Worm (Caenorhabditis elegans) whole organism, L1 larva: ENCODE results near the gene pap-2.

ENCODE experiments used
- C04F5.9 ChIP-seq: sonication (generic microtip); optimal IDR thresholded peaks from 2 replicates; lab custom pipeline; 2016; ENCODE audit warnings: missing genetic modification characterization, missing compliant biosample characterization
- F16B12.6 ChIP-seq: fragments of 150-350 bp; optimal IDR thresholded peaks from 2 replicates; lab custom pipeline; 2014; ENCODE audit warnings: missing biosample characterization, missing genetic modification characterization
- Y116A8C.19 ChIP-seq: sonication (generic microtip); optimal IDR thresholded peaks from 2 replicates; lab custom pipeline; 2016; ENCODE audit warnings: missing compliant biosample characterization, missing genetic modification characterization, borderline replicate concordance
- aha-1 ChIP-seq: fragments of 150-350 bp; optimal IDR thresholded peaks from 2 replicates; lab custom pipeline; 2014; ENCODE audit warnings: missing biosample characterization, missing genetic modification characterization
- alr-1 ChIP-seq: fragments of 200-800 bp; sonication (Bioruptor generic); optimal IDR thresholded peaks from 2 replicates; lab custom pipeline; 2018; ENCODE audit warnings: borderline replicate concordance, mild to moderate bottlenecking, missing genetic modification characterization, missing compliant biosample characterization
- aly-2 ChIP-seq: fragments of 150-350 bp; optimal IDR thresholded peaks from 2 replicates; lab custom pipeline; 2014; ENCODE audit warnings: missing biosample characterization, missing genetic modification characterization
- ama-1 ChIP-seq: fragments of 150-350 bp; optimal IDR thresholded peaks from 2 replicates; lab custom pipeline; 2014
- blmp-1 ChIP-seq: fragments of 150-350 bp; optimal IDR thresholded peaks from 2 replicates; lab custom pipeline; 2014; ENCODE audit warnings: missing biosample characterization, missing genetic modification characterization
- ceh-88 ChIP-seq: fragments of 200-800 bp; sonication (Bioruptor generic); IDR thresholded peaks from 2 replicates; pipeline ENCODE4 v1.3.6; 2022; ENCODE audit warnings: missing genetic modification characterization, missing compliant biosample characterization
- ceh-90 ChIP-seq: sonication (generic microtip); optimal IDR thresholded peaks from 2 replicates; lab custom pipeline; 2016; ENCODE audit warnings: missing genetic modification characterization, missing compliant biosample characterization
- elt-2 ChIP-seq: sonication (generic microtip); optimal IDR thresholded peaks from 2 replicates; lab custom pipeline; 2016; ENCODE audit warnings: missing genetic modification characterization, mild to moderate bottlenecking, inconsistent platforms, missing compliant biosample characterization, missing genetic modification reagents
- elt-3 ChIP-seq, 6 experiments: fragments of 150-350 bp in 1 of 6; sonication (generic microtip); optimal IDR thresholded peaks; 2 replicates each; lab custom pipeline; 2017 to 2018; ENCODE audit warnings: missing biosample characterization in 6 of 6, missing genetic modification characterization in 6 of 6, inconsistent platforms in 1 of 6
- ets-5 ChIP-seq: fragments of 200-800 bp; sonication (Bioruptor generic); IDR thresholded peaks from 2 replicates; pipeline ENCODE4 v1.3.6; 2022; ENCODE audit warnings: missing genetic modification characterization, missing compliant biosample characterization
- fkh-4 ChIP-seq: sonication (generic microtip); optimal IDR thresholded peaks from 2 replicates; lab custom pipeline; 2016; ENCODE audit warnings: missing compliant biosample characterization, missing genetic modification characterization, borderline replicate concordance
- fos-1 ChIP-seq: fragments of 150-350 bp; optimal IDR thresholded peaks from 2 replicates; lab custom pipeline; 2014; ENCODE audit warnings: missing biosample characterization, missing genetic modification characterization
- hlh-17 ChIP-seq: fragments of 200-800 bp; sonication (Bioruptor generic); optimal IDR thresholded peaks from 2 replicates; lab custom pipeline; 2018; ENCODE audit warnings: missing genetic modification characterization, mild to moderate bottlenecking, missing compliant biosample characterization, moderate library complexity, borderline replicate concordance
- hpl-2 ChIP-seq: fragments of 150-350 bp; optimal IDR thresholded peaks from 2 replicates; lab custom pipeline; 2014; ENCODE audit warnings: missing biosample characterization, missing genetic modification reagents, missing genetic modification characterization
- irx-1 ChIP-seq: sonication (generic microtip); optimal IDR thresholded peaks from 2 replicates; lab custom pipeline; 2016; ENCODE audit warnings: missing genetic modification characterization, missing compliant biosample characterization
- isw-1 ChIP-seq: fragments of 200-800 bp; sonication (Bioruptor generic); IDR thresholded peaks from 2 replicates; pipeline ENCODE4 v1.3.6; 2022; ENCODE audit warnings: missing genetic modification characterization, missing compliant biosample characterization
- jun-1 ChIP-seq: fragments of 150-350 bp; optimal IDR thresholded peaks from 2 replicates; lab custom pipeline; 2014; ENCODE audit warnings: missing biosample characterization, missing genetic modification reagents, missing genetic modification characterization
- lin-13 ChIP-seq: fragments of 150-350 bp; optimal IDR thresholded peaks from 2 replicates; lab custom pipeline; 2014; ENCODE audit warnings: missing biosample characterization, missing genetic modification reagents, missing genetic modification characterization
- lin-14 ChIP-seq: fragments of 200-800 bp; sonication (Bioruptor generic); optimal IDR thresholded peaks from 2 replicates; lab custom pipeline; 2018; ENCODE audit warnings: mild to moderate bottlenecking, missing genetic modification characterization, moderate library complexity, missing compliant biosample characterization
- lin-15B ChIP-seq: fragments of 150-350 bp; sonication (generic microtip); optimal IDR thresholded peaks from 3 replicates; lab custom pipeline; 2014; ENCODE audit warnings: missing biosample characterization, missing genetic modification characterization
- lin-35 ChIP-seq, 2 experiments: fragments of 150-350 bp; optimal IDR thresholded peaks; 2 replicates each; lab custom pipeline; 2014; ENCODE audit warnings: missing biosample characterization in 2 of 2, missing genetic modification characterization in 2 of 2, missing genetic modification reagents in 2 of 2
- lir-3 ChIP-seq: sonication (generic microtip); optimal IDR thresholded peaks from 2 replicates; lab custom pipeline; 2016; ENCODE audit warnings: mild to moderate bottlenecking, missing genetic modification characterization, moderate library complexity, missing compliant biosample characterization; ENCODE audit not compliant: poor library complexity
- lsy-2 ChIP-seq, 2 experiments: fragments of 150-350 bp; optimal IDR thresholded peaks; 2 replicates each; lab custom pipeline; 2014; ENCODE audit warnings: missing biosample characterization in 2 of 2, missing genetic modification characterization in 2 of 2
- mdl-1 ChIP-seq, 2 experiments: fragments of 150-350 bp; optimal IDR thresholded peaks; 2 replicates each; lab custom pipeline; 2014 to 2017; ENCODE audit warnings: missing biosample characterization in 2 of 2, missing genetic modification characterization in 2 of 2, inconsistent platforms in 1 of 2
- mef-2 ChIP-seq: fragments of 150-350 bp; optimal IDR thresholded peaks from 2 replicates; lab custom pipeline; 2014; ENCODE audit warnings: missing biosample characterization, missing genetic modification characterization
- mep-1 ChIP-seq: fragments of 150-350 bp; optimal IDR thresholded peaks from 2 replicates; lab custom pipeline; 2014; ENCODE audit warnings: missing biosample characterization, missing genetic modification characterization
- nhr-11 ChIP-seq: fragments of 150-350 bp; optimal IDR thresholded peaks from 2 replicates; lab custom pipeline; 2014; ENCODE audit warnings: missing biosample characterization, missing genetic modification characterization
- nhr-12 ChIP-seq: sonication (generic microtip); optimal IDR thresholded peaks from 2 replicates; lab custom pipeline; 2017; ENCODE audit warnings: missing biosample characterization, missing genetic modification characterization
- nhr-19 ChIP-seq: fragments of 200-800 bp; sonication (Bioruptor generic); conservative IDR thresholded peaks from 2 replicates; pipeline ENCODE4 v1.3.6; 2022; ENCODE audit warnings: missing genetic modification characterization, missing compliant biosample characterization
- nhr-237 ChIP-seq: fragments of 150-350 bp; optimal IDR thresholded peaks from 2 replicates; lab custom pipeline; 2014; ENCODE audit warnings: missing biosample characterization, missing genetic modification characterization
- nhr-71 ChIP-seq: sonication (generic microtip); optimal IDR thresholded peaks from 2 replicates; lab custom pipeline; 2016; ENCODE audit warnings: mild to moderate bottlenecking, missing genetic modification characterization, moderate library complexity, missing compliant biosample characterization
- nhr-76 ChIP-seq: sonication (generic microtip); optimal IDR thresholded peaks from 2 replicates; lab custom pipeline; 2017; ENCODE audit warnings: missing biosample characterization, missing genetic modification characterization
- nhr-77 ChIP-seq: fragments of 150-350 bp; optimal IDR thresholded peaks from 2 replicates; lab custom pipeline; 2014; ENCODE audit warnings: missing biosample characterization, missing genetic modification characterization
- nhr-85 ChIP-seq: sonication (generic microtip); peaks from one replicate; lab custom pipeline; 2016; ENCODE audit warnings: missing genetic modification characterization, inconsistent platforms, missing compliant biosample characterization
- pax-3 ChIP-seq: fragments of 200-800 bp; sonication (Bioruptor generic); optimal IDR thresholded peaks from 2 replicates; lab custom pipeline; 2018; ENCODE audit warnings: mild to moderate bottlenecking, missing genetic modification characterization, moderate library complexity, missing compliant biosample characterization
- pqm-1 ChIP-seq: sonication (generic microtip); optimal IDR thresholded peaks from 3 replicates; lab custom pipeline; 2017; ENCODE audit warnings: missing biosample characterization, missing genetic modification characterization
- rnt-1 ChIP-seq: sonication (generic microtip); optimal IDR thresholded peaks from 2 replicates; lab custom pipeline; 2016; ENCODE audit warnings: mild to moderate bottlenecking, missing genetic modification characterization, moderate library complexity, missing compliant biosample characterization
- snpc-4 ChIP-seq: fragments of 150-350 bp; optimal IDR thresholded peaks from 2 replicates; lab custom pipeline; 2014; ENCODE audit warnings: missing biosample characterization, missing genetic modification characterization
- sptf-1 ChIP-seq: fragments of 150-350 bp; optimal IDR thresholded peaks from 2 replicates; lab custom pipeline; 2014; ENCODE audit warnings: missing biosample characterization, missing genetic modification characterization
- sup-37 ChIP-seq: fragments of 200-800 bp; sonication (Bioruptor generic); optimal IDR thresholded peaks from 2 replicates; lab custom pipeline; 2018; ENCODE audit warnings: mild to moderate bottlenecking, missing genetic modification characterization, missing compliant biosample characterization
- swsn-7 ChIP-seq: sonication (generic microtip); optimal IDR thresholded peaks from 2 replicates; lab custom pipeline; 2016; ENCODE audit warnings: missing genetic modification characterization, missing compliant biosample characterization
- tbx-2 ChIP-seq: sonication (generic microtip); optimal IDR thresholded peaks from 2 replicates; lab custom pipeline; 2016; ENCODE audit warnings: missing genetic modification characterization, missing compliant biosample characterization
- tlp-1 ChIP-seq: fragments of 150-350 bp; optimal IDR thresholded peaks from 2 replicates; lab custom pipeline; 2014; ENCODE audit warnings: missing biosample characterization, missing genetic modification characterization
- unc-30 ChIP-seq: sonication (generic microtip); optimal IDR thresholded peaks from 2 replicates; lab custom pipeline; 2017; ENCODE audit warnings: missing biosample characterization, missing genetic modification characterization
- unc-62 ChIP-seq: fragments of 150-350 bp; optimal IDR thresholded peaks from 2 replicates; lab custom pipeline; 2014; ENCODE audit warnings: missing biosample characterization, missing genetic modification reagents, missing genetic modification characterization
- xbp-1 ChIP-seq: sonication (generic microtip); optimal IDR thresholded peaks from 2 replicates; lab custom pipeline; 2016; ENCODE audit warnings: missing genetic modification characterization, missing compliant biosample characterization
- zag-1 ChIP-seq: fragments of 150-350 bp; optimal IDR thresholded peaks from 2 replicates; lab custom pipeline; 2014; ENCODE audit warnings: missing biosample characterization, missing genetic modification characterization
- zip-4 ChIP-seq: fragments of 200-800 bp; sonication (Bioruptor generic); optimal IDR thresholded peaks from 2 replicates; lab custom pipeline; 2018; ENCODE audit warnings: mild to moderate bottlenecking, missing genetic modification characterization, moderate library complexity, missing compliant biosample characterization

Gene pap-2

DNA sequence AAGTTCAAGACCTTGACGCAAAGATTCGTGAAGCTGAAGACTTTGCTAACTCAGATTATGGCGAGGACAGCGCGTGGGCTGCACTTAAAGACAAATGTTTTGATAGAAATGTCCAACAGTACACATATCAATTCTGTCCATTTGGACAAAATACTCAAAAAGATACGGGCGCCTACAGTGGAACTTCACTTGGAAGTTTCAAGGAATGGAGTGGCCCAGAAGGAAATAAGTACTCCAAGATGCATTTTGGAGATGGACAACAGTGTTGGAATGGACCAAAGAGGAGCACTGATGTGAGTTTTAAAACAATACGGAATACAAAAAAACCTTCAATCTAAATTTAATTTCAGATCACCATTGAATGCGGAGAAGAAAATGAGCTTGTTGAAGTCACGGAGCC, 16.7 kb upstream of the pap-2 start:
- TF ChIP-seq isw-1 (GFP tag; lab: Robert Waterston, UW) (no peak), zip-4 (GFP tag; lab: Kevin White, UChicago) (no peak), pax-3 (no peak), nhr-85 (tag; lab: Kevin White, UChicago) (no peak), sup-37 (GFP tag; lab: Kevin White, UChicago) (no peak), fos-1 (no peak), tlp-1 (tag; lab: Kevin White, UChicago) (no peak), nhr-77 (no peak), nhr-71 (tag; lab: Kevin White, UChicago) (no peak), mef-2 (tag; lab: Kevin White, UChicago) (no peak), elt-2 (tag; lab: Kevin White, UChicago) (no peak)

DNA sequence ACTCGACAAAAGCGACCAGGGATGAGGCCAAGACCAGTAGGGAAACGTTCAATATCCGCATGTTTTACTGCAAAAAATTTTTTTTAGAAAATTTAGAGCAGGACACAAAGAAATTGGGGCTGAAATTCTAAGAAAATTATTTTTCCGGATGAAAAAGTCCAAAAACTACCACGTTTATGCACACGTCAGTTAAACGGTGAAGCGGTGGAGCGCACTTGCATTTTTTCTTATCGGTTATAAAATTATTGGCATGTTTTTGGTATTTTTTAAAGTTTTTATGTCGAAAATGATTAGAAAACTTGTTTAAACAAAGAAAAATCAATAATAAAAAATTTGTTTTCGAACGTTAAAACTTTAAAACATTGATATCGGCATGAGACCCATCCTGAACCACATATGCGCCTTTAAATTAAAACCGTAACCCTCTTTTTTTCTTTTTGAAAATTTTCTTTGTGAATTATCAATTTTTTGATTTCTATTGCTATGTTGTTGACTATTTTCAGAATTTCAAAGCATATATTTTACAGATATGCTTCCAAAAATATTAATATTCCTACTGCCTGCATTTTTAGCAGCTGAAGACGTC, 15.0 kb upstream of the pap-2 start, which contains the start of the genes dnj-20 and ZK1307.8:
Gene dnj-20, minus strand, starts transcription at position 67 of the 586 bp plus-strand sequence.
Gene ZK1307.8, plus strand, starts transcription at position 504 of the 586 bp plus-strand sequence.
- TF ChIP-seq elt-2 (tag; lab: Kevin White, UChicago): no peak
- TF ChIP-seq ets-5 (GFP tag; lab: Robert Waterston, UW): no peak
- TF ChIP-seq tlp-1 (tag; lab: Kevin White, UChicago): no peak
- peak in 1 of 2 experiments; percentile 25 for TF ChIP-seq lin-35 (GFP tag; optimal IDR thresholded peaks at IDR 0.05; lab: Kevin White, UChicago)
- TF ChIP-seq aha-1: no peak
- peak in 1 of 6 experiments; percentile 33 for TF ChIP-seq elt-3 (tag; optimal IDR thresholded peaks at IDR 0.05; lab: Kevin White, UChicago)
- TF ChIP-seq alr-1 (tag; lab: Kevin White, UChicago): no peak
- TF ChIP-seq irx-1 (tag; lab: Kevin White, UChicago): no peak
- TF ChIP-seq nhr-76 (tag; lab: Kevin White, UChicago): no peak
- no peak for TF ChIP-seq Y116A8C.19
- peak; percentile 6 for TF ChIP-seq nhr-71 (tag; lab: Kevin White, UChicago)
- TF ChIP-seq nhr-237 (tag; lab: Kevin White, UChicago): no peak
- TF ChIP-seq mep-1 (tag; lab: Kevin White, UChicago): peak; percentile 22
- TF ChIP-seq lin-13 (GFP tag; lab: Kevin White, UChicago): no peak
- TF ChIP-seq F16B12.6 (tag; lab: Kevin White, UChicago): no peak
- TF ChIP-seq mef-2 (tag; lab: Kevin White, UChicago): no peak
- TF ChIP-seq nhr-77: no peak
- TF ChIP-seq lin-15B (tag; lab: Kevin White, UChicago): no peak
- TF ChIP-seq C04F5.9 (tag; lab: Kevin White, UChicago): no peak
- TF ChIP-seq ceh-88 (GFP tag; lab: Robert Waterston, UW): no peak
- TF ChIP-seq pax-3: no peak
- peak; percentile 22 for TF ChIP-seq blmp-1 (tag; lab: Kevin White, UChicago)
- no peak for TF ChIP-seq unc-30 (tag; lab: Kevin White, UChicago)
- no peak for TF ChIP-seq swsn-7 (tag; lab: Kevin White, UChicago)
- TF ChIP-seq lin-14 (GFP tag; lab: Kevin White, UChicago): peak; percentile 19
- no peak for TF ChIP-seq unc-62 (GFP tag; lab: Kevin White, UChicago)
- no peak for TF ChIP-seq rnt-1
- no peak for TF ChIP-seq aly-2 (tag; lab: Kevin White, UChicago)
- TF ChIP-seq sptf-1 (tag; lab: Kevin White, UChicago): no peak
- no peak for TF ChIP-seq zip-4 (GFP tag; lab: Kevin White, UChicago)
- no peak for TF ChIP-seq nhr-19 (GFP tag; lab: Robert Waterston, UW)
- no peak for TF ChIP-seq snpc-4 (tag; lab: Kevin White, UChicago)
- TF ChIP-seq xbp-1 (tag; lab: Kevin White, UChicago): peak; percentile 98
- no peak for TF ChIP-seq pqm-1 (tag; lab: Kevin White, UChicago)
- TF ChIP-seq ama-1: no peak
- no peak for TF ChIP-seq zag-1 (tag; lab: Kevin White, UChicago)
- no peak for TF ChIP-seq tbx-2
- TF ChIP-seq lsy-2 (tag; optimal IDR thresholded peaks at IDR 0.05; lab: Kevin White, UChicago): peak; percentile 14 to 46
- TF ChIP-seq nhr-85 (tag; lab: Kevin White, UChicago): no peak
- no peak for TF ChIP-seq lir-3 (tag; lab: Kevin White, UChicago)
- no peak for TF ChIP-seq jun-1
- no peak for TF ChIP-seq nhr-12 (tag; lab: Kevin White, UChicago)
- no peak for TF ChIP-seq hpl-2
- no peak for TF ChIP-seq mdl-1 (tag; optimal IDR thresholded peaks at IDR 0.05; lab: Kevin White, UChicago)
- no peak for TF ChIP-seq fkh-4
- no peak for TF ChIP-seq ceh-90
- no peak for TF ChIP-seq nhr-11 (tag; lab: Kevin White, UChicago)
- no peak for TF ChIP-seq hlh-17 (GFP tag; lab: Kevin White, UChicago)
